Fruit fly (Drosophila melanogaster): ENCODE data around the gene AIF.

AIF gene

dm6 chr2L:2161244-2162243, 10.0 kb downstream of the AIF start (continued):
- no peak for TF ChIP-seq Asciz (GFP tag; optimal IDR thresholded peaks at IDR 0.05)
- peak; percentile 19 for TF ChIP-seq cato (GFP tag; optimal IDR thresholded peaks at IDR 0.05; ENCODE audit: borderline replicate concordance)
- TF ChIP-seq Kr (GFP tag; optimal IDR thresholded peaks at IDR 0.05), result no peak
- TF ChIP-seq CG6654 (GFP tag; optimal IDR thresholded peaks at IDR 0.05), result peak; percentile 35
- peak; percentile 62 for TF ChIP-seq Sox102F (GFP tag; optimal IDR thresholded peaks at IDR 0.05)
- TF ChIP-seq Fer2 (tag; optimal IDR thresholded peaks at IDR 0.05), result no peak
- TF ChIP-seq dysf (GFP tag; IDR thresholded peaks at IDR 0.05), result peak; percentile 51; the same call in 2 of the 3 replicates
- 0 out of 3 replicates have a peak, but pooled peaks have one; percentile 26 for TF ChIP-seq CG6791 (GFP tag; IDR thresholded peaks at IDR 0.05; ENCODE audit: partially characterized antibody)
- no peak for TF ChIP-seq CG6683 (GFP tag; optimal IDR thresholded peaks at IDR 0.05)
- no peak for TF ChIP-seq prd (optimal IDR thresholded peaks at IDR 0.05)
- peak; percentile 60 for TF ChIP-seq prd (GFP tag; IDR thresholded peaks at IDR 0.05)
- no peak for TF ChIP-seq CG17802 (tag; optimal IDR thresholded peaks at IDR 0.05)
- no peak for TF ChIP-seq gro (GFP tag; optimal IDR thresholded peaks at IDR 0.05)
- TF ChIP-seq ac (GFP tag; optimal IDR thresholded peaks at IDR 0.05), result no peak
- TF ChIP-seq org-1 (GFP tag; optimal IDR thresholded peaks at IDR 0.05), result no peak
- no peak for TF ChIP-seq yki (optimal IDR thresholded peaks at IDR 0.05)
- TF ChIP-seq Med (GFP tag), result peak; percentile 76
- TF ChIP-seq sens (GFP tag), result peak; percentile 89
- no peak for TF ChIP-seq CG32532 (GFP tag; IDR thresholded peaks at IDR 0.05)
- TF ChIP-seq CG10267 (tag; optimal IDR thresholded peaks at IDR 0.05), result peak; percentile 44
- no peak for TF ChIP-seq tup (GFP tag; optimal IDR thresholded peaks at IDR 0.05)
- no peak for TF ChIP-seq BtbVII (GFP tag; optimal IDR thresholded peaks at IDR 0.05)
- TF ChIP-seq gem (tag; optimal IDR thresholded peaks at IDR 0.05), result peak; percentile 69
- peak; percentile 76 for TF ChIP-seq CG10543 (GFP tag; optimal IDR thresholded peaks at IDR 0.05)
- TF ChIP-seq ro (GFP tag; IDR thresholded peaks at IDR 0.05), result no peak
- TF ChIP-seq CG2889 (GFP tag; IDR thresholded peaks at IDR 0.05), result no peak
- no peak for TF ChIP-seq odd (GFP tag; optimal IDR thresholded peaks at IDR 0.05)
- TF ChIP-seq Ada2b (GFP tag; IDR thresholded peaks at IDR 0.05), result peak; percentile 32
- no peak for TF ChIP-seq CG15696 (tag; optimal IDR thresholded peaks at IDR 0.05)
- TF ChIP-seq CrebB (tag; optimal IDR thresholded peaks at IDR 0.05), result no peak
- peak; percentile 19 for TF ChIP-seq NK7.1 (GFP tag; optimal IDR thresholded peaks at IDR 0.05)
- no peak for TF ChIP-seq CG16813 (GFP tag; IDR thresholded peaks at IDR 0.05; ENCODE audit: partially characterized antibody)
- no peak for TF ChIP-seq CG6272 (GFP tag; IDR thresholded peaks at IDR 0.05)
- TF ChIP-seq nerfin-1 (tag; optimal IDR thresholded peaks at IDR 0.05), result no peak
- no peak for TF ChIP-seq salm (tag; optimal IDR thresholded peaks at IDR 0.05)
- no peak for TF ChIP-seq br (optimal IDR thresholded peaks at IDR 0.05)
- TF ChIP-seq knrl (GFP tag; IDR thresholded peaks at IDR 0.05; ENCODE audit: partially characterized antibody), result no peak
- TF ChIP-seq Xbp1 (GFP tag; optimal IDR thresholded peaks at IDR 0.05), result peak; percentile 58
- peak; percentile 39; the same call in 1 of the 2 replicates for TF ChIP-seq HLH3B (GFP tag; IDR thresholded peaks at IDR 0.05)
- peak; percentile 68 for TF ChIP-seq cg (GFP tag; optimal IDR thresholded peaks at IDR 0.05)
- TF ChIP-seq Lhr (GFP tag; optimal IDR thresholded peaks at IDR 0.05), result no peak
- no peak for TF ChIP-seq CG13123 (GFP tag; optimal IDR thresholded peaks at IDR 0.05)
- TF ChIP-seq vfl (GFP tag; optimal IDR thresholded peaks at IDR 0.05), result peak; percentile 22
- TF ChIP-seq CG10274 (GFP tag; optimal IDR thresholded peaks at IDR 0.05), result peak; percentile 98
- TF ChIP-seq CG33213 (GFP tag; optimal IDR thresholded peaks at IDR 0.05), result no peak
- TF ChIP-seq CG7372 (GFP tag; IDR thresholded peaks at IDR 0.05), result no peak
- TF ChIP-seq ci (GFP tag; IDR thresholded peaks at IDR 0.05), result peak; percentile 76; the same call in 2 of the 3 replicates
- TF ChIP-seq lab (GFP tag; optimal IDR thresholded peaks at IDR 0.05), result no peak
- TF ChIP-seq chm (GFP tag; IDR thresholded peaks at IDR 0.05), result peak; percentile 34; the same call in 1 of the 2 replicates
